Worm (Caenorhabditis elegans): Measurements from ENCODE around the gene F33G12.6.

Gene F33G12.6

DNA sequence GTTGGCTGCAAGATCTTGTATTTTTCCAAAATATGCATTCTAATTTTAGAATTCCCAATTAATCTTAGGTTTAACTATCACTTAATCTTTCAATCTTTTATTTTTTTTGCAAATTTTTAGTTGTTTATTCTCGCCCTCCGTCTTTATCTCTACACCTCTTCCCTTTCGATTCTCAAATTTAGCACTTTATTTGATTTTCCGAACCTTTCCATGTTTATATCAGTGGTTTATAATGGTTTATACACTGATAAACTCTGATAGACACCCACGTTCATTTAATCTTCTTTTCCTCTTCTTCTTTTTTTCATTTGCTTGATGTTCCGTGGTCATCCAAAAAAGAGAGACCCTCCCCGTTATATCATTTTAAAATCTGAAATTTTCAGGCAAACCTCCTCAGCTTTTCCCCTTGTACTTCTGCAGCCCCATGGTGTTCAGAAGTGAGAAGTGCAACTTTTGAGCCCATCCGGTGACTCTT, 27.3 kb upstream of the F33G12.6 start, which contains the start of the genes nsy-1 and F59A6.13:
nsy-1 (plus strand) TSS at position 377 of the 475 bp plus-strand sequence.
F59A6.13 (plus strand) TSS at position 425 of the 475 bp plus-strand sequence.
- TF ChIP-seq tbx-37 (GFP tag; conservative IDR thresholded peaks at IDR 0.05) (no peak), B0310.2 (tag; optimal IDR thresholded peaks at IDR 0.05) (no peak), ceh-13 (GFP tag; optimal IDR thresholded peaks at IDR 0.05) (no peak), tbx-11 (GFP tag; IDR thresholded peaks at IDR 0.05) (no peak), pes-1 (GFP tag; IDR thresholded peaks at IDR 0.05) (no peak), sea-1 (GFP tag; conservative IDR thresholded peaks at IDR 0.05) (no peak), aly-1 (tag; optimal IDR thresholded peaks at IDR 0.05) (no peak), scrt-1 (GFP tag; IDR thresholded peaks at IDR 0.05) (no peak), ceh-36 (tag; optimal IDR thresholded peaks at IDR 0.05) (no peak), F13C5.2 (tag; optimal IDR thresholded peaks at IDR 0.05) (no peak), hnd-1 (tag; optimal IDR thresholded peaks at IDR 0.05) (no peak), ets-7 (tag; optimal IDR thresholded peaks at IDR 0.05) (no peak), tra-4 (tag; optimal IDR thresholded peaks at IDR 0.05) (no peak), flt-1 (GFP tag; IDR thresholded peaks at IDR 0.05) (no peak), hmg-4 (GFP tag; optimal IDR thresholded peaks at IDR 0.05) (no peak), hmbx-1 (tag; optimal IDR thresholded peaks at IDR 0.05) (no peak), ama-1 (optimal IDR thresholded peaks at IDR 0.05) (no peak)

DNA sequence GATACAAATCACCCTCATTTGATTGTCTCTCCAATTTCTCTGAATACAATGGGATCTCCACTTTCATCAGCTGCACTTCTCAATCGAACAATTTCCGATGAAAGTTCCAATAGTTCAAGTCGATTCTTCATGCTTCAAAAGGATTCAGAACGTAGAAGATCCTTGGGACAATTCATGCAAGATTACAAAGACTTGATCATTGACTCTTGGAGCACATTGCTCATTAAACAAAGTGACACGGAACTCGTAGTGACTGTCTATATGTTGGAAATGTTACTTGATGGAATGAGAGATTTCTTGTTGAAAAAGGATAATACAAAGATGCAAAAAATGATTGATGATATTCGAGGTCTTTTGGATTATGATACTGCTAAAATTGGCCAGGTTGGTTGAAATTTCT, 21.8 kb upstream of the F33G12.6 start:
- TF ChIP-seq B0310.2 (tag; optimal IDR thresholded peaks at IDR 0.05): no peak
- no peak for TF ChIP-seq pes-1 (GFP tag; IDR thresholded peaks at IDR 0.05)
- TF ChIP-seq hmg-4 (GFP tag; optimal IDR thresholded peaks at IDR 0.05): no peak

DNA sequence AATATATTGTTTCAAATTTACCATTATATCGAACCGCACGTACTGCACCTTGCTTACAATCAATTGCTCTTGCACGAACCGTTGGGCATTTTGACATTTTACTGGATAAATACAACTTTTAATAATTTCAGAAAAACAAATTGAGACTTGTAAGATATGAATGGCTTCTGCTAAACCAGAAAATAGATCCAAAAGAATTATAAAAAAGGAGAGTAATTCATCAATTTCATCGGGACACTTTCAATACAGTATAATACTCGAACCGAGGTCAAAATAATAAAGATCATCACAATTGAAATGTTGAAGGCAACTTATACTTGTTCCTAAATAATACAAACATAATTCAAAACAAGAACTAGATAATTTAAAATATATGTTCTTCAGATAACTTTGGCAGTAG, 18.1 kb upstream of the F33G12.6 start, which contains the start of gene wdr-83:
wdr-83 (minus strand) TSS at position 101 of the 400 bp plus-strand sequence.
- TF ChIP-seq B0310.2 (tag; optimal IDR thresholded peaks at IDR 0.05): no peak
- TF ChIP-seq hmg-4 (GFP tag; optimal IDR thresholded peaks at IDR 0.05): no peak
- TF ChIP-seq aly-1 (tag; optimal IDR thresholded peaks at IDR 0.05): no peak
- no peak for TF ChIP-seq hmbx-1 (tag; optimal IDR thresholded peaks at IDR 0.05)
- TF ChIP-seq tra-4 (tag; optimal IDR thresholded peaks at IDR 0.05): no peak
- no peak for TF ChIP-seq ama-1 (optimal IDR thresholded peaks at IDR 0.05)
- no peak for TF ChIP-seq sea-1 (GFP tag; conservative IDR thresholded peaks at IDR 0.05)
- no peak for TF ChIP-seq ceh-36 (tag; optimal IDR thresholded peaks at IDR 0.05)
- no peak for TF ChIP-seq tbx-37 (GFP tag; conservative IDR thresholded peaks at IDR 0.05)
- no peak for TF ChIP-seq F13C5.2 (tag; optimal IDR thresholded peaks at IDR 0.05)
- no peak for TF ChIP-seq hnd-1 (tag; optimal IDR thresholded peaks at IDR 0.05)
- no peak for TF ChIP-seq ets-7 (tag; optimal IDR thresholded peaks at IDR 0.05)
- no peak for TF ChIP-seq tbx-11 (GFP tag; IDR thresholded peaks at IDR 0.05)
- no peak for TF ChIP-seq scrt-1 (GFP tag; IDR thresholded peaks at IDR 0.05)
- no peak for TF ChIP-seq pes-1 (GFP tag; IDR thresholded peaks at IDR 0.05)

DNA sequence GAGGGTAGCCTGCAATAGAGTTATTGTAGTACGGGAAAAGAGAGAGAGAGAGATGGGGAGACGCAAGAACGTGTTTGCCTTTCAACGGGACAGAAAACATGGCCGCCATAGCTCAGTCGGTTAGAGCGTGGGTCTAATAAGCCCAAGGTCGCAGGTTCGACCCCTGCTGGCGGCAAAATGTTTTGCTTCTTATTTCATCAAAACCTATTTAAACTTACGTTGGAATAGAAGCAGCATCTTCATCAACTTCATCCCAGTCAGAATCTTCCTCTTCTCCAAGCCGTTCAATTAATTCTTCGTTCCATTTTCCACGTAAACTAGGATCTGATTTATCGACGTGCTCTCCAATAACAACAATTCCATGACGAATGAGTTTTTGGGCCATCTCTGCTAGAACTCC, 17.0 kb upstream of the F33G12.6 start:
- TF ChIP-seq ama-1 (optimal IDR thresholded peaks at IDR 0.05) (peak; percentile 74), flt-1 (GFP tag; IDR thresholded peaks at IDR 0.05) (peak; percentile 91), tra-4 (tag; optimal IDR thresholded peaks at IDR 0.05) (peak; percentile 81), sea-1 (GFP tag; conservative IDR thresholded peaks at IDR 0.05) (peak; percentile 92), tbx-11 (GFP tag; IDR thresholded peaks at IDR 0.05) (peak; percentile 94), hnd-1 (tag; optimal IDR thresholded peaks at IDR 0.05) (peak; percentile 79), hmbx-1 (tag; optimal IDR thresholded peaks at IDR 0.05) (peak; percentile 83), pes-1 (GFP tag; IDR thresholded peaks at IDR 0.05) (peak; percentile 96), hmg-4 (GFP tag; optimal IDR thresholded peaks at IDR 0.05) (peak; percentile 98), scrt-1 (GFP tag; IDR thresholded peaks at IDR 0.05) (peak; percentile 95), tbx-37 (GFP tag; conservative IDR thresholded peaks at IDR 0.05) (peak; percentile 94), F13C5.2 (tag; optimal IDR thresholded peaks at IDR 0.05) (peak; percentile 97), aly-1 (tag; optimal IDR thresholded peaks at IDR 0.05) (peak; percentile 96), B0310.2 (tag; optimal IDR thresholded peaks at IDR 0.05) (peak; percentile 94), ets-7 (tag; optimal IDR thresholded peaks at IDR 0.05) (peak; percentile 91), ceh-36 (tag; optimal IDR thresholded peaks at IDR 0.05) (peak; percentile 92), ceh-13 (GFP tag; optimal IDR thresholded peaks at IDR 0.05) (peak; percentile 77)

DNA sequence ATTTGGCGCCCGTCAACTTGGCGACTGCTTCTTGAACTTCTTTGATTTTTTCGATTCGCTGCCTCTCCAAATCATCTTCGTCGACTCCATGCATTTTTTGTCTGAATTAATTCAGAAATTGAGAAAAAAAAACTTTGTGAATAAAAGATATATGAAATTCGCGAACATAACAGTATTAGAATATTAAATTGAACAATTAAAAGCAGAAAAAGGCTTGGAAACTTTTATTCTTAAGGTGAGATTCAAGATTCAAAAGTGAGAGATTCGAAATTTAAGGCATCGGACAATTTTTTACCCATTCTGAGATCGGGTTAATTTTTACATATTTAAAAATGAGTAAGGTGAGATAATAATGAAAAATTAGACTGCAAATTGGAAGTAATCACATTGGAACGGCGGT, 15.8 kb upstream of the F33G12.6 start, which contains the start of gene F33G12.3:
F33G12.3 (minus strand) TSS at position 101 of the 400 bp plus-strand sequence.
- TF ChIP-seq F13C5.2 (tag; optimal IDR thresholded peaks at IDR 0.05): no peak
- TF ChIP-seq scrt-1 (GFP tag; IDR thresholded peaks at IDR 0.05): no peak
- no peak for TF ChIP-seq ets-7 (tag; optimal IDR thresholded peaks at IDR 0.05)
- no peak for TF ChIP-seq hmbx-1 (tag; optimal IDR thresholded peaks at IDR 0.05)
- no peak for TF ChIP-seq tbx-37 (GFP tag; conservative IDR thresholded peaks at IDR 0.05)
- TF ChIP-seq tra-4 (tag; optimal IDR thresholded peaks at IDR 0.05): no peak
- no peak for TF ChIP-seq sea-1 (GFP tag; conservative IDR thresholded peaks at IDR 0.05)
- no peak for TF ChIP-seq ceh-13 (GFP tag; optimal IDR thresholded peaks at IDR 0.05)
- TF ChIP-seq aly-1 (tag; optimal IDR thresholded peaks at IDR 0.05): no peak
- no peak for TF ChIP-seq hnd-1 (tag; optimal IDR thresholded peaks at IDR 0.05)
- TF ChIP-seq ama-1 (optimal IDR thresholded peaks at IDR 0.05): no peak
- TF ChIP-seq hmg-4 (GFP tag; optimal IDR thresholded peaks at IDR 0.05): no peak
- no peak for TF ChIP-seq flt-1 (GFP tag; IDR thresholded peaks at IDR 0.05)
- TF ChIP-seq B0310.2 (tag; optimal IDR thresholded peaks at IDR 0.05): no peak
- TF ChIP-seq tbx-11 (GFP tag; IDR thresholded peaks at IDR 0.05): no peak
- no peak for TF ChIP-seq pes-1 (GFP tag; IDR thresholded peaks at IDR 0.05)
- no peak for TF ChIP-seq ceh-36 (tag; optimal IDR thresholded peaks at IDR 0.05)

DNA sequence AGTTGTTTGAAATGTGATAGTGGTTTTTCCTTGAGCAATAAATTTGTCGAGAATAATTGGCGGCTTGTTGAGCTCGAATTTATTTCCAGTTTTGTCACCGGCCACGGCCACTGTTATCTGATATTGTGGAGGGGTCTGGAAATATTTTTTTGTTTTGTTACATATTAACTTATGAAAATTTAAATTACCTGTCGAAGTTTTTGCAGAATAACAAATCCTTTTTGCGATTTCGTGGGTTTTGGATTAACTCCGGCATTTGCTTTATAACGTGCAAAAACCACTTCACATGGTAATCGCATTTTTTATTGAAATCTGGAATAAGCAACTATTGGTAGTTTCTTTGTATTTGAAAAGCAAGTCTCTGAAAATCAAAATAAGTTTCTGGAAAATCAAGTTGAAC, 13.6 kb upstream of the F33G12.6 start, which contains the start of gene lrr-1:
lrr-1 (minus strand) TSS at position 312 of the 400 bp plus-strand sequence.
- no peak for TF ChIP-seq tbx-11 (GFP tag; IDR thresholded peaks at IDR 0.05)

DNA sequence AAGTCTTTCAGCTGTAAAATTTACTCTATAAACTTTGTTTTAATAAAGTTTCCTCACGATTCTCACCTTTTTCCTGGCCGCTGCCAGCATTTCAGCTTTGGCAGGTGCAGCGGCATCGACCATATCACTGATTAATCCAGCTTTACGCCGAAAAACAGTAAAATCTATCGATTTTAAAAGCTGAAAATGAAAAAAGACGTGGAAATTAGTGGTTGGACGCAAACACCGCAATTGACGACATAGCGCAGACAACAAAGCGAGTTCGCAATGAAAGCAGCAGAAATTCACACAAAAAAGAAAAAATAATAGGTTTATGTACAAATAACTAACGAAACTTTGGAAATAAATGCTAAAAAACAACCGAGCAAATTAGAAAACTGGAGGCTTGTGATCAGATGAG, 9.8 kb upstream of the F33G12.6 start, which contains the start of gene golg-2:
golg-2 (minus strand) TSS at position 180 of the 400 bp plus-strand sequence.
- no peak for TF ChIP-seq ama-1 (optimal IDR thresholded peaks at IDR 0.05)
- no peak for TF ChIP-seq aly-1 (tag; optimal IDR thresholded peaks at IDR 0.05)
- no peak for TF ChIP-seq pes-1 (GFP tag; IDR thresholded peaks at IDR 0.05)
- TF ChIP-seq ceh-13 (GFP tag; optimal IDR thresholded peaks at IDR 0.05): no peak
- TF ChIP-seq tra-4 (tag; optimal IDR thresholded peaks at IDR 0.05): no peak
- no peak for TF ChIP-seq tbx-37 (GFP tag; conservative IDR thresholded peaks at IDR 0.05)
- no peak for TF ChIP-seq F13C5.2 (tag; optimal IDR thresholded peaks at IDR 0.05)
- TF ChIP-seq hmbx-1 (tag; optimal IDR thresholded peaks at IDR 0.05): no peak
